Fruit fly (Drosophila melanogaster) whole organism, adult: ENCODE results near the gene Shab.

Source experiments
- CG11617 ChIP-seq: fragments of 200-800 bp; sonication (Bioruptor generic); optimal IDR thresholded peaks from 2 replicates; lab custom pipeline; 2017; ENCODE audit warnings: mild to moderate bottlenecking, missing biosample characterization, missing genetic modification reagents, missing genetic modification characterization
- CG12768 ChIP-seq: fragments of 200-800 bp; sonication (Bioruptor generic); optimal IDR thresholded peaks from 2 replicates; lab custom pipeline; 2017; ENCODE audit warnings: missing biosample characterization, missing genetic modification characterization, mild to moderate bottlenecking, moderate library complexity, missing genetic modification reagents
- CG14711 ChIP-seq: fragments of 200-800 bp; sonication (Bioruptor generic); optimal IDR thresholded peaks from 2 replicates; lab custom pipeline; 2018; ENCODE audit warnings: missing biosample characterization, mild to moderate bottlenecking, missing genetic modification characterization, moderate library complexity
- CG1620 ChIP-seq: fragments of 200-800 bp; sonication (Bioruptor generic); optimal IDR thresholded peaks from 2 replicates; lab custom pipeline; 2016; ENCODE audit warnings: missing biosample characterization, missing genetic modification characterization
- CG33017 ChIP-seq: fragments of 200-800 bp; sonication (Bioruptor generic); optimal IDR thresholded peaks from 2 replicates; lab custom pipeline; 2018; ENCODE audit warnings: missing biosample characterization, mild to moderate bottlenecking, missing genetic modification characterization, moderate library complexity
- CG5204 ChIP-seq: fragments of 200-800 bp; sonication (Bioruptor generic); optimal IDR thresholded peaks from 2 replicates; lab custom pipeline; 2016; ENCODE audit warnings: missing biosample characterization, missing genetic modification characterization
- CG7045 ChIP-seq: fragments of 200-800 bp; sonication (Bioruptor generic); optimal IDR thresholded peaks from 2 replicates; lab custom pipeline; 2017; ENCODE audit warnings: missing biosample characterization, mild to moderate bottlenecking, missing genetic modification characterization
- CG7101 ChIP-seq: fragments of 200-800 bp; sonication (Bioruptor generic); optimal IDR thresholded peaks from 2 replicates; lab custom pipeline; 2018; ENCODE audit warnings: missing biosample characterization, mild to moderate bottlenecking, missing genetic modification characterization, moderate library complexity
- Clk ChIP-seq: fragments of 200-800 bp; sonication (Bioruptor generic); optimal IDR thresholded peaks from 2 replicates; lab custom pipeline; 2017; ENCODE audit warnings: missing biosample characterization, missing genetic modification characterization
- Crg-1 ChIP-seq: fragments of 200-800 bp; sonication (Bioruptor generic); optimal IDR thresholded peaks from 2 replicates; lab custom pipeline; 2016; ENCODE audit warnings: missing biosample characterization, missing genetic modification characterization
- Hr96 ChIP-seq: fragments of 200-800 bp; sonication (Bioruptor generic); optimal IDR thresholded peaks from 2 replicates; lab custom pipeline; 2016; ENCODE audit warnings: missing biosample characterization, missing genetic modification characterization
- Mnt ChIP-seq: fragments of 200-800 bp; sonication (Bioruptor generic); optimal IDR thresholded peaks from 2 replicates; lab custom pipeline; 2016; ENCODE audit warnings: missing biosample characterization, mild to moderate bottlenecking, missing genetic modification characterization
- bab1 ChIP-seq: fragments of 200-800 bp; sonication (Bioruptor generic); optimal IDR thresholded peaks from 3 replicates; lab custom pipeline; 2019; ENCODE audit warnings: missing biosample characterization, mild to moderate bottlenecking, missing genetic modification characterization, moderate library complexity
- cic ChIP-seq: fragments of 200-800 bp; sonication (Bioruptor generic); optimal IDR thresholded peaks from 2 replicates; lab custom pipeline; 2017; ENCODE audit warnings: missing biosample characterization, mild to moderate bottlenecking, missing genetic modification characterization, moderate library complexity
- cnc ChIP-seq, 2 experiments: fragments of >200 bp; optimal IDR thresholded peaks; 2 replicates each; lab custom pipeline; 2017
- kay ChIP-seq: fragments of 200-800 bp; sonication (Bioruptor generic); peaks from one replicate; lab custom pipeline; 2016; ENCODE audit warnings: missing biosample characterization, missing genetic modification characterization, borderline replicate concordance
- ovo ChIP-seq: fragments of 200-800 bp; sonication (Bioruptor generic); optimal IDR thresholded peaks from 2 replicates; lab custom pipeline; 2016; ENCODE audit warnings: missing biosample characterization, missing genetic modification characterization
- pad ChIP-seq: fragments of 200-800 bp; sonication (Bioruptor generic); optimal IDR thresholded peaks from 3 replicates; lab custom pipeline; 2017; ENCODE audit warnings: missing biosample characterization, missing genetic modification characterization, mild to moderate bottlenecking, moderate library complexity, missing genetic modification reagents
- tj ChIP-seq: fragments of 200-800 bp; sonication (Bioruptor generic); optimal IDR thresholded peaks from 3 replicates; lab custom pipeline; 2017; ENCODE audit warnings: missing biosample characterization, mild to moderate bottlenecking, missing genetic modification characterization, moderate library complexity
- toe ChIP-seq: fragments of 200-800 bp; sonication (Bioruptor generic); optimal IDR thresholded peaks from 2 replicates; lab custom pipeline; 2016; ENCODE audit warnings: missing biosample characterization, missing genetic modification characterization

The Shab gene

dm6 chr3L:2913291-2913690 is 18.5 kb downstream of the Shab start:
- TF ChIP-seq tj (GFP tag; lab: Kevin White, UChicago) = no peak
- TF ChIP-seq Crg-1 (GFP tag; lab: Kevin White, UChicago) = no peak
- TF ChIP-seq CG7045 (GFP tag; lab: Kevin White, UChicago) = no peak
- no peak for TF ChIP-seq CG12768 (GFP tag; lab: Kevin White, UChicago)
- no peak for TF ChIP-seq Hr96 (GFP tag; lab: Kevin White, UChicago)
- no peak for TF ChIP-seq CG5204 (GFP tag; lab: Kevin White, UChicago)
- TF ChIP-seq CG7101 (tag; lab: Kevin White, UChicago) = no peak
- no peak for TF ChIP-seq pad (GFP tag; lab: Kevin White, UChicago)
- no peak for TF ChIP-seq toe (GFP tag; lab: Kevin White, UChicago)
- no peak for TF ChIP-seq CG11617 (GFP tag; lab: Kevin White, UChicago)
- TF ChIP-seq cnc (optimal IDR thresholded peaks at IDR 0.05; lab: Kevin White, UChicago) = no peak
- TF ChIP-seq cic (GFP tag; lab: Kevin White, UChicago) = no peak
- TF ChIP-seq bab1 (GFP tag; lab: Kevin White, UChicago) = no peak
- no peak for TF ChIP-seq kay (GFP tag; lab: Kevin White, UChicago)
- TF ChIP-seq CG1620 (GFP tag; lab: Kevin White, UChicago) = no peak
- no peak for TF ChIP-seq Mnt (GFP tag; lab: Kevin White, UChicago)
- no peak for TF ChIP-seq CG14711 (tag; lab: Kevin White, UChicago)
- no peak for TF ChIP-seq CG33017 (tag; lab: Kevin White, UChicago)
- no peak for TF ChIP-seq ovo (GFP tag; lab: Kevin White, UChicago)
- no peak for TF ChIP-seq Clk (GFP tag; lab: Kevin White, UChicago)

dm6 chr3L:2916554-2916953 is 21.7 kb downstream of the Shab start, which contains the start of gene CG9970:
TSS of gene CG9970 (minus strand) at chr3L:2916654.
- TF ChIP-seq CG11617 (GFP tag; lab: Kevin White, UChicago) (no peak), cnc (optimal IDR thresholded peaks at IDR 0.05; lab: Kevin White, UChicago) (no peak), Crg-1 (GFP tag; lab: Kevin White, UChicago) (no peak), CG1620 (GFP tag; lab: Kevin White, UChicago) (no peak), ovo (GFP tag; lab: Kevin White, UChicago) (no peak), CG5204 (GFP tag; lab: Kevin White, UChicago) (no peak), Clk (GFP tag; lab: Kevin White, UChicago) (no peak), CG7045 (GFP tag; lab: Kevin White, UChicago) (no peak), CG33017 (tag; lab: Kevin White, UChicago) (no peak), cic (GFP tag; lab: Kevin White, UChicago) (no peak), Hr96 (GFP tag; lab: Kevin White, UChicago) (no peak), bab1 (GFP tag; lab: Kevin White, UChicago) (no peak), tj (GFP tag; lab: Kevin White, UChicago) (no peak)

- TF ChIP-seq cnc (optimal IDR thresholded peaks at IDR 0.05; lab: Kevin White, UChicago) (no peak), Hr96 (GFP tag; lab: Kevin White, UChicago) (no peak), bab1 (GFP tag; lab: Kevin White, UChicago) (no peak), Mnt (GFP tag; lab: Kevin White, UChicago) (no peak), CG7101 (tag; lab: Kevin White, UChicago) (no peak)
These were observed 23.8 kb downstream of the Shab start for dm6 chr3L:2918628-2919027.

dm6 chr3L:2923097-2923496 is 28.3 kb downstream of the Shab start:
- TF ChIP-seq ovo (GFP tag; lab: Kevin White, UChicago) (no peak), kay (GFP tag; lab: Kevin White, UChicago) (peak; percentile 75)

- no peak for TF ChIP-seq cnc (optimal IDR thresholded peaks at IDR 0.05; lab: Kevin White, UChicago)
- TF ChIP-seq toe (GFP tag; lab: Kevin White, UChicago) = no peak
- no peak for TF ChIP-seq CG5204 (GFP tag; lab: Kevin White, UChicago)
- no peak for TF ChIP-seq CG7045 (GFP tag; lab: Kevin White, UChicago)
- no peak for TF ChIP-seq CG14711 (tag; lab: Kevin White, UChicago)
- no peak for TF ChIP-seq Clk (GFP tag; lab: Kevin White, UChicago)
- no peak for TF ChIP-seq CG1620 (GFP tag; lab: Kevin White, UChicago)
- no peak for TF ChIP-seq Crg-1 (GFP tag; lab: Kevin White, UChicago)
- no peak for TF ChIP-seq tj (GFP tag; lab: Kevin White, UChicago)
- TF ChIP-seq CG7101 (tag; lab: Kevin White, UChicago) = no peak
- no peak for TF ChIP-seq ovo (GFP tag; lab: Kevin White, UChicago)
These were observed 56.7 kb downstream of the Shab start, which contains the start of gene CG32846 for dm6 chr3L:2951518-2951917. TSS of gene CG32846 (minus strand) at chr3L:2951618.

dm6 chr3L:2960949-2961584 is 66.2 kb downstream of the Shab start, which contains the start of the genes CG34025 and Or63a:
TSS of gene CG34025 (minus strand) at chr3L:2961049.
TSS of gene Or63a (plus strand) at chr3L:2961534.
- TF ChIP-seq Crg-1 (GFP tag; lab: Kevin White, UChicago) (no peak), CG12768 (GFP tag; lab: Kevin White, UChicago) (no peak), ovo (GFP tag; lab: Kevin White, UChicago) (no peak), Hr96 (GFP tag; lab: Kevin White, UChicago) (no peak), Clk (GFP tag; lab: Kevin White, UChicago) (no peak), cic (GFP tag; lab: Kevin White, UChicago) (no peak), CG7045 (GFP tag; lab: Kevin White, UChicago) (no peak), CG33017 (tag; lab: Kevin White, UChicago) (no peak), bab1 (GFP tag; lab: Kevin White, UChicago) (no peak)
